Worm (Caenorhabditis elegans) whole organism, L4 larva: ENCODE data around the gene svh-5.

Experiments
- D1046.2 ChIP-seq: fragments of 200-800 bp; sonication (Bioruptor generic); IDR thresholded peaks from 2 replicates; pipeline ENCODE4 v1.3.6; 2022; ENCODE audit warnings: missing genetic modification characterization, missing compliant biosample characterization
- Y105C5A.15 ChIP-seq: fragments of 200-800 bp; sonication (Bioruptor generic); IDR thresholded peaks from 2 replicates; pipeline ENCODE4 v1.3.6; 2022; ENCODE audit warnings: missing genetic modification characterization, missing compliant biosample characterization
- Y48G9A.11 ChIP-seq: fragments of 200-800 bp; sonication (Bioruptor generic); IDR thresholded peaks from 2 replicates; pipeline ENCODE4 v1.3.6; 2022; ENCODE audit warnings: missing genetic modification reagents, missing genetic modification characterization, missing compliant biosample characterization
- aha-1 ChIP-seq: fragments of 150-350 bp; peaks from one replicate; lab custom pipeline; 2014; ENCODE audit warnings: missing biosample characterization, missing genetic modification characterization
- aly-2 ChIP-seq: sonication (generic microtip); optimal IDR thresholded peaks from 2 replicates; lab custom pipeline; 2018; ENCODE audit warnings: missing biosample characterization, missing genetic modification characterization
- ceh-44 ChIP-seq: fragments of 200-800 bp; sonication (Bioruptor generic); IDR thresholded peaks from 2 replicates; pipeline ENCODE4 v1.3.6; 2022; ENCODE audit warnings: missing genetic modification reagents, missing genetic modification characterization, missing compliant biosample characterization
- ceh-62 ChIP-seq: sonication (generic microtip); optimal IDR thresholded peaks from 2 replicates; lab custom pipeline; 2017; ENCODE audit warnings: missing biosample characterization, missing genetic modification characterization
- ceh-82 ChIP-seq: sonication (generic microtip); optimal IDR thresholded peaks from 2 replicates; lab custom pipeline; 2017; ENCODE audit warnings: missing biosample characterization, missing genetic modification characterization
- daf-12 ChIP-seq: fragments of 150-350 bp; optimal IDR thresholded peaks from 2 replicates; lab custom pipeline; 2014; ENCODE audit warnings: missing biosample characterization, missing genetic modification reagents, missing genetic modification characterization
- dmd-6 ChIP-seq: fragments of 200-800 bp; sonication (Bioruptor generic); IDR thresholded peaks from 2 replicates; pipeline ENCODE4 v1.3.6; 2022; ENCODE audit warnings: missing genetic modification reagents, missing genetic modification characterization, missing compliant biosample characterization
- dmd-9 ChIP-seq: fragments of 200-800 bp; sonication (Bioruptor generic); IDR thresholded peaks from 2 replicates; pipeline ENCODE4 v1.3.6; 2022; ENCODE audit warnings: missing genetic modification reagents, missing genetic modification characterization, missing compliant biosample characterization
- dpl-1 ChIP-seq: fragments of 150-350 bp; optimal IDR thresholded peaks from 2 replicates; lab custom pipeline; 2014; ENCODE audit warnings: missing biosample characterization, missing genetic modification reagents, missing genetic modification characterization
- egl-43 ChIP-seq: fragments of 200-800 bp; sonication (Bioruptor generic); IDR thresholded peaks from 2 replicates; pipeline ENCODE4 v1.3.6; 2022; ENCODE audit warnings: missing genetic modification reagents, missing genetic modification characterization, missing compliant biosample characterization
- fkh-10 ChIP-seq: fragments of 150-350 bp; optimal IDR thresholded peaks from 2 replicates; lab custom pipeline; 2014; ENCODE audit warnings: missing biosample characterization, missing genetic modification reagents, missing genetic modification characterization
- fos-1 ChIP-seq: fragments of 150-350 bp; optimal IDR thresholded peaks from 2 replicates; lab custom pipeline; 2014; ENCODE audit warnings: missing biosample characterization, missing genetic modification characterization
- hif-1 ChIP-seq, 2 experiments: sonication (generic microtip); optimal IDR thresholded peaks; 2 replicates each; lab custom pipeline; 2016 to 2017; ENCODE audit warnings: missing compliant biosample characterization in 2 of 2, missing genetic modification characterization in 2 of 2, missing genetic modification reagents in 2 of 2, missing genotype in 2 of 2, mild to moderate bottlenecking in 1 of 2
- hlh-11 ChIP-seq: fragments of 200-800 bp; sonication (Bioruptor generic); optimal IDR thresholded peaks from 2 replicates; lab custom pipeline; 2018; ENCODE audit warnings: mild to moderate bottlenecking, missing genetic modification characterization, missing compliant biosample characterization
- hlh-30 ChIP-seq: sonication (generic microtip); optimal IDR thresholded peaks from 2 replicates; lab custom pipeline; 2017; ENCODE audit warnings: antibody characterized with exemption, mild to moderate bottlenecking, missing genetic modification characterization, missing compliant biosample characterization; ENCODE audit not compliant: insufficient read depth
- hmg-1.1 ChIP-seq: fragments of 200-800 bp; sonication (Bioruptor generic); IDR thresholded peaks from 2 replicates; pipeline ENCODE4 v1.3.6; 2022; ENCODE audit warnings: missing genetic modification reagents, missing genetic modification characterization, missing compliant biosample characterization
- lin-39 ChIP-seq: fragments of 150-350 bp; optimal IDR thresholded peaks from 2 replicates; lab custom pipeline; 2014; ENCODE audit warnings: missing biosample characterization, missing genetic modification reagents, missing genetic modification characterization
- madf-9 ChIP-seq: fragments of 200-800 bp; sonication (Bioruptor generic); conservative IDR thresholded peaks from 2 replicates; pipeline ENCODE4 v1.3.6; 2022; ENCODE audit warnings: missing genetic modification reagents, missing genetic modification characterization, missing compliant biosample characterization
- mdt-29 ChIP-seq: fragments of 200-800 bp; sonication (Bioruptor generic); IDR thresholded peaks from 2 replicates; pipeline ENCODE4 v1.3.6; 2022; ENCODE audit warnings: missing genetic modification reagents, missing genetic modification characterization, missing compliant biosample characterization
- mep-1 ChIP-seq: fragments of 150-350 bp; sonication (generic microtip); optimal IDR thresholded peaks from 3 replicates; lab custom pipeline; 2014; ENCODE audit warnings: missing biosample characterization, missing genetic modification characterization
- mxl-3 ChIP-seq: fragments of 200-800 bp; sonication (Bioruptor generic); optimal IDR thresholded peaks from 2 replicates; lab custom pipeline; 2018; ENCODE audit warnings: mild to moderate bottlenecking, missing genetic modification characterization, missing compliant biosample characterization
- nhr-10 ChIP-seq: fragments of 150-350 bp; optimal IDR thresholded peaks from 2 replicates; lab custom pipeline; 2014; ENCODE audit warnings: missing biosample characterization, missing genetic modification characterization
- nhr-25 ChIP-seq: sonication (generic microtip); optimal IDR thresholded peaks from 2 replicates; lab custom pipeline; 2017; ENCODE audit warnings: missing genetic modification characterization, mild to moderate bottlenecking, missing compliant biosample characterization, antibody characterized with exemption, moderate library complexity, borderline replicate concordance; ENCODE audit not compliant: insufficient read depth
- nhr-28 ChIP-seq: fragments of 150-350 bp; optimal IDR thresholded peaks from 2 replicates; lab custom pipeline; 2014; ENCODE audit warnings: missing biosample characterization, missing genetic modification characterization
- nhr-42 ChIP-seq: fragments of 200-800 bp; sonication (Bioruptor generic); IDR thresholded peaks from 2 replicates; pipeline ENCODE4 v1.3.6; 2022; ENCODE audit warnings: missing genetic modification characterization, missing compliant biosample characterization
- nhr-48 ChIP-seq: sonication (generic microtip); optimal IDR thresholded peaks from 2 replicates; lab custom pipeline; 2016; ENCODE audit warnings: mild to moderate bottlenecking, missing genetic modification characterization, missing compliant biosample characterization
- pha-4 ChIP-seq, 2 experiments: fragments of 150-350 bp in 1 of 2; fragments of 200-800 bp in 1 of 2; sonication (Bioruptor generic) in 1 of 2; IDR thresholded peaks in 1 of 2; optimal IDR thresholded peaks in 1 of 2; 2 replicates each; pipeline versions ENCODE4 v1.3.6 to Lab custom; 2014 to 2022; ENCODE audit warnings: missing genetic modification characterization in 2 of 2, missing genetic modification reagents in 2 of 2, missing biosample characterization in 1 of 2, missing compliant biosample characterization in 1 of 2
- php-3 ChIP-seq: fragments of 200-800 bp; sonication (Bioruptor generic); IDR thresholded peaks from 2 replicates; pipeline ENCODE4 v1.3.6; 2022; ENCODE audit warnings: missing genetic modification reagents, missing genetic modification characterization, missing compliant biosample characterization
- snpc-1.2 ChIP-seq: fragments of 200-800 bp; sonication (Bioruptor generic); IDR thresholded peaks from 2 replicates; pipeline ENCODE4 v1.3.6; 2022; ENCODE audit warnings: missing genetic modification reagents, missing genetic modification characterization, missing compliant biosample characterization
- tra-1 ChIP-seq: fragments of 200-800 bp; sonication (Bioruptor generic); IDR thresholded peaks from 2 replicates; pipeline ENCODE4 v1.3.6; 2022; ENCODE audit warnings: missing genetic modification reagents, missing genetic modification characterization, missing compliant biosample characterization
- unc-130 ChIP-seq: sonication (generic microtip); optimal IDR thresholded peaks from 2 replicates; lab custom pipeline; 2016; ENCODE audit warnings: missing genetic modification reagents, missing genetic modification characterization, missing compliant biosample characterization
- unc-39 ChIP-seq: sonication (generic microtip); optimal IDR thresholded peaks from 2 replicates; lab custom pipeline; 2017; ENCODE audit warnings: missing biosample characterization, missing genetic modification characterization
- vab-7 ChIP-seq: fragments of 200-800 bp; sonication (Bioruptor generic); IDR thresholded peaks from 2 replicates; pipeline ENCODE4 v1.3.6; 2022; ENCODE audit warnings: missing genetic modification reagents, missing genetic modification characterization, missing compliant biosample characterization
- zag-1 ChIP-seq: fragments of 150-350 bp; optimal IDR thresholded peaks from 2 replicates; lab custom pipeline; 2014; ENCODE audit warnings: missing biosample characterization, missing genetic modification characterization
- zfp-2 ChIP-seq: sonication (generic microtip); optimal IDR thresholded peaks from 2 replicates; lab custom pipeline; 2016; ENCODE audit warnings: mild to moderate bottlenecking, missing genetic modification characterization, missing compliant biosample characterization
- zfp-3 ChIP-seq: fragments of 200-800 bp; sonication (Bioruptor generic); conservative IDR thresholded peaks from 2 replicates; pipeline ENCODE4 v1.3.6; 2022; ENCODE audit warnings: missing genetic modification reagents, missing genetic modification characterization, missing compliant biosample characterization
- ztf-7 ChIP-seq: fragments of 150-350 bp; optimal IDR thresholded peaks from 2 replicates; lab custom pipeline; 2014; ENCODE audit warnings: missing biosample characterization, missing genetic modification characterization

The svh-5 gene

DNA sequence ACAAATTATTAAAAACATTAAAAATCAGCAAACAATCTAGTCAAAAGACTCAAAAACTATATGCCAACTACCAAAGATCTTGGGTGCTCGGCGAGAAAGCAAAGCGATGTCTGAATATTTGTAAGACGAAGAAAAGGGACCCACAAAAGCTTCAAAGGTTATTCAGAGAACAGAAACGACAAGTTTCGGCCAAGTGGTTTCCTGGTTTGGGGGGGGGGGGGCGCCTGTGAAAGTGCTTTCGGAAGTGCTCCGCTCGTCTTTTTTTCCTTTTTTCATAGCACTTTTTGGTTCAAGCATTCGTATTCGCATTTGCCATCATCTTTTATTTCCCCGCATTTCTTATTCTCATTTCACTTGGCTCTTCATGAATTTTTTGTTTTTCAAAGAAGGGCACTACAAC is 3.9 kb upstream of the svh-5 start:
- peak; percentile 12 for TF ChIP-seq fkh-10 (GFP tag; lab: Kevin White, UChicago)
- TF ChIP-seq lin-39, result no peak
- TF ChIP-seq mxl-3, result no peak

- TF ChIP-seq unc-39 (tag; lab: Kevin White, UChicago), result no peak
- no peak for TF ChIP-seq nhr-42
- no peak for TF ChIP-seq fos-1 (tag; lab: Kevin White, UChicago)
- no peak for TF ChIP-seq tra-1 (GFP tag; lab: Robert Waterston, UW)
- no peak for TF ChIP-seq hif-1 (tag; optimal IDR thresholded peaks at IDR 0.05; lab: Kevin White, UChicago)
- TF ChIP-seq ztf-7 (tag; lab: Kevin White, UChicago), result no peak
- peak; percentile 15 for TF ChIP-seq nhr-28 (tag; lab: Kevin White, UChicago)
- no peak for TF ChIP-seq mdt-29 (GFP tag; lab: Robert Waterston, UW)
- TF ChIP-seq vab-7, result no peak
- no peak for TF ChIP-seq mep-1 (tag; lab: Kevin White, UChicago)
- TF ChIP-seq unc-130 (GFP tag; lab: Kevin White, UChicago), result no peak
- TF ChIP-seq Y105C5A.15, result no peak
- TF ChIP-seq mxl-3, result peak; percentile 45
- no peak for TF ChIP-seq ceh-62 (tag; lab: Kevin White, UChicago)
- TF ChIP-seq zfp-2 (tag; lab: Kevin White, UChicago), result no peak
- TF ChIP-seq nhr-10 (tag; lab: Kevin White, UChicago), result no peak
- no peak for TF ChIP-seq zfp-3 (GFP tag; lab: Robert Waterston, UW)
- TF ChIP-seq zag-1 (tag; lab: Kevin White, UChicago), result no peak
- TF ChIP-seq dpl-1 (GFP tag; lab: Kevin White, UChicago), result no peak
- no peak for TF ChIP-seq madf-9 (GFP tag; lab: Robert Waterston, UW)
- peak; percentile 43 for TF ChIP-seq aha-1
- TF ChIP-seq dmd-9 (GFP tag; lab: Robert Waterston, UW), result no peak
- TF ChIP-seq snpc-1.2 (GFP tag; lab: Robert Waterston, UW), result no peak
- no peak for TF ChIP-seq aly-2 (tag; lab: Kevin White, UChicago)
- no peak for TF ChIP-seq daf-12 (tag; lab: Kevin White, UChicago)
- TF ChIP-seq hmg-1.1 (GFP tag; lab: Robert Waterston, UW), result no peak
- TF ChIP-seq pha-4 (GFP tag; IDR thresholded peaks at IDR 0.05; lab: Robert Waterston, UW), result no peak
- no peak for TF ChIP-seq pha-4 (tag; optimal IDR thresholded peaks at IDR 0.05; lab: Kevin White, UChicago)
- TF ChIP-seq egl-43, result no peak
- TF ChIP-seq hlh-11 (tag; lab: Kevin White, UChicago), result peak; percentile 32
- no peak for TF ChIP-seq Y48G9A.11
- no peak for TF ChIP-seq D1046.2 (GFP tag; lab: Robert Waterston, UW)
- TF ChIP-seq ceh-82 (tag; lab: Kevin White, UChicago), result no peak
- no peak for TF ChIP-seq fkh-10 (GFP tag; lab: Kevin White, UChicago)
- TF ChIP-seq, all 104 proteins: peak for 4
Measured at ce11 chrX:15380437-15380836, 2.8 kb upstream of the svh-5 start.

DNA sequence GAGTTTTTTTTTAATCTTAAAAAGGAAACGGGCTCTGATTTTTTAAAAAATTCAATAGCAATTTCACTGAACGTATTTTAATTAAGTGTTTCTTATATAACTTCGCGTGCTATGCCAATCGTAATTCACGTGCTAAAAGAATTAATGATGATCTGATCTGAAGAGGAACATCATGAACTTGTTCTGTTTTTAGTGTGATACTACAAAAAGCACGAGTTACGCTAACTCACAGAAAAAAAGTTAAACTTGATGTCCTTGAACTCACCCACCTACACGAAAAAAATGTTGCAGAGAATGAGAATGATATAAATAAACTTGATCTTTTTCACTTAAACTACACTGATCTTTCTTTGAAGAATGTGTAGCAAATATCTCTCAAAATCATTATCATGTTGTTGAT is 2.3 kb upstream of the svh-5 start:
- TF ChIP-seq nhr-48 (tag; lab: Kevin White, UChicago), result peak; percentile 54
- TF ChIP-seq nhr-28 (tag; lab: Kevin White, UChicago), result peak; percentile 44
- TF ChIP-seq aha-1, result peak; percentile 67
- no peak for TF ChIP-seq ceh-44 (GFP tag; lab: Robert Waterston, UW)
- TF ChIP-seq dmd-6, result peak; percentile 51
- peak; percentile 72 for TF ChIP-seq hlh-30 (tag; lab: Kevin White, UChicago)
- no peak for TF ChIP-seq php-3 (GFP tag; lab: Robert Waterston, UW)
- peak; percentile 12 for TF ChIP-seq nhr-25 (tag; lab: Kevin White, UChicago)
